Fruit fly (Drosophila melanogaster) whole organism: ENCODE results near the gene RabX6.

Experiments
- CG8478 ChIP-seq: fragments of >200 bp; optimal IDR thresholded peaks from 2 replicates; lab custom pipeline; 2018; ENCODE audit warnings: inconsistent platforms
- Dll ChIP-seq: fragments of >200 bp; optimal IDR thresholded peaks from 2 replicates; lab custom pipeline; 2017
- EcR ChIP-seq, 2 experiments: fragments of >200 bp; optimal IDR thresholded peaks; 2 replicates each; lab custom pipeline; 2017; ENCODE audit warnings: missing biosample characterization in 2 of 2, missing genetic modification characterization in 2 of 2, missing genetic modification reagents in 2 of 2
- pan ChIP-seq: fragments of >200 bp; optimal IDR thresholded peaks from 2 replicates; lab custom pipeline; 2017
- psq ChIP-seq: fragments of >200 bp; optimal IDR thresholded peaks from 2 replicates; lab custom pipeline; 2017
- usp ChIP-seq: fragments of >200 bp; optimal IDR thresholded peaks from 2 replicates; lab custom pipeline; 2017; ENCODE audit warnings: missing biosample characterization, missing genetic modification characterization, mixed read lengths

DNA sequence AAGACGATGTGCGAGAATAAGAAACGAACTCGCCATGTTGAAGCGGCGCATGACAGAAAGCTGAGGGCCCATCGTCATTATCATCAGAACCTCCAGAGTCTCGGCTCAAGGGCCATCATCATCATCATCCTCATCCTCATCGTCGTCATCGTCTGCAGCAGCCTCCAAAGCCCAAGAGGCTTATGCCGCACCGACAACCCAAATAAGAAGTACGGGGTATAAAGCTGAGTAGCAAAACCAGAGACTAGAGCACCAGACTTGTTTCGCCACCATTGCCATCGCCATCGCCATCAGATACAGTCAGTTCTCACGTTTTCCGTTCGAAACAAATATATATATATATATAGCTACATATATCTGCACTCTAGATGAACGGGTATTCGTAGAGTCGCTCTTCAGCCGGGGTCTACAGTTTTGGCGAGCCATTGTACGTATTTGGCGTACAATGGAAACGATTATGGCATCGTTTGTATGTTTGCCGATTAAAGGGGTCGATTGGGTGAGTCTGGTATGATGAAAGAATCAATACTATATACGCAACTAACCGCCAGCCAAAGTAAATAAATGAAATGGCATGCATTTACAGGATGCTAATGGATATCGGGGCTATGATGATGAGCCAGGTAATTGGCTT, 13.0 kb downstream of the RabX6 start:
- TF ChIP-seq usp (no peak), CG8478 (lab: Kevin White, UChicago) (no peak), psq (lab: Kevin White, UChicago) (no peak), Dll (lab: Kevin White, UChicago) (no peak), EcR (GFP tag; optimal IDR thresholded peaks at IDR 0.05; lab: Kevin White, UChicago) (no peak), pan (lab: Kevin White, UChicago) (no peak)
